Worm (Caenorhabditis elegans): ENCODE data around the gene F42E8.1.
A peak's percentile ranks its signal among the peaks of the same experiment; 100 is the strongest.

The F42E8.1 gene

DNA sequence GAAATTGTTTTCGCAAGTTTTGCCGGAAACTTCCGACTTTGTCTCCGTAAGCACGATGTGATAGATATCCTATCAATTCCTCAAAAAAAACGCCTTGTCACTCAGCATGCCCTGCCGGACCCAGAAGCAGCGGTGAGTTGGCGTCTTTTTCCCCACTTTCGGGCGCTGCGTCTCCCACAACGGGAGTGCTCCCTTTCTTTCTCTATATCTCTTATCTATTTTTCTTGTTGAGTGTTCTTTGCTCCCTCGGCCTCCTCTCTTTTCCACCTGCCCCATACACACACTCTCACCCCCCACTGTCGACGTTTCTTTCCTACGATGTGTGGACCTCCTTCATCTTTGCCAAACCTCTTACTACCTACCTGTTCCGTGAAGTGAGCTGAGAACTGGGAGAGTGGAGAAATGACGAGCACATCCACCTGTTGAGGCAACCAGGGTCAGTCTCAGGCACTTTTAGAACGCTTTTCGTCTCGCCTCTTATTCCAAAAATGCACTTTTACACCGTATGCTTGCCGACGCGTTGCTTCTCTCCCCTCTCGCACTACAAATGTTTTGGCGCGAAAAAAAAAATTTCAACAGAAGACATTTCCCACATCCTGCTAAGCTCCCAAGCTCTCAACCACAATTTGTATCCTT, 24.1 kb downstream of the F42E8.1 start (continued):
- TF ChIP-seq mep-1 (tag; optimal IDR thresholded peaks at IDR 0.05) (peak; percentile 89), hlh-11 (tag; optimal IDR thresholded peaks at IDR 0.05) (peak; percentile 87), tra-1 (GFP tag; IDR thresholded peaks at IDR 0.05) (peak; percentile 73), nhr-11 (tag; optimal IDR thresholded peaks at IDR 0.05) (peak; percentile 81), mdl-1 (tag; optimal IDR thresholded peaks at IDR 0.05) (peak; percentile 7 to 59), aly-2 (tag; optimal IDR thresholded peaks at IDR 0.05) (no peak), F37D6.2 (tag; optimal IDR thresholded peaks at IDR 0.05) (peak; percentile 20), Y75B8A.6 (GFP tag; IDR thresholded peaks at IDR 0.05) (no peak), snpc-1.2 (GFP tag; IDR thresholded peaks at IDR 0.05) (peak; percentile 40; the same call in 1 of the 2 replicates), ama-1 (optimal IDR thresholded peaks at IDR 0.05) (peak; percentile 40), nhr-6 (tag; optimal IDR thresholded peaks at IDR 0.05) (peak; percentile 85), dve-1 (tag; optimal IDR thresholded peaks at IDR 0.05; ENCODE audit: insufficient read depth) (peak; percentile 45), saeg-2 (GFP tag; IDR thresholded peaks at IDR 0.05) (peak; percentile 85), nhr-25 (tag; optimal IDR thresholded peaks at IDR 0.05; ENCODE audit: borderline replicate concordance, insufficient read depth) (peak; percentile 47), nhr-77 (tag; optimal IDR thresholded peaks at IDR 0.05) (peak; percentile 59), gei-8 (GFP tag; optimal IDR thresholded peaks at IDR 0.05) (no peak)

ce11 chrV:13088485-13088884, 26.5 kb downstream of the F42E8.1 start:
- TF ChIP-seq ctbp-1 (GFP tag; IDR thresholded peaks at IDR 0.05) = peak; percentile 26; the same call in 1 of the 2 replicates
- no peak for TF ChIP-seq spr-3 (GFP tag; optimal IDR thresholded peaks at IDR 0.05)
- peak; percentile 19 for TF ChIP-seq lin-38 (GFP tag; IDR thresholded peaks at IDR 0.05)
- TF ChIP-seq daf-16 (GFP tag; optimal IDR thresholded peaks at IDR 0.05) = peak in 1 of 2 experiments; percentile 56
- no peak for TF ChIP-seq daf-16 (tag; optimal IDR thresholded peaks at IDR 0.05)
- TF ChIP-seq Y5F2A.4 (GFP tag; optimal IDR thresholded peaks at IDR 0.05) = no peak
- no peak for TF ChIP-seq dve-1 (tag; optimal IDR thresholded peaks at IDR 0.05; ENCODE audit: insufficient read depth)

- TF ChIP-seq ZK546.5 (tag; optimal IDR thresholded peaks at IDR 0.05) (no peak), lin-13 (GFP tag; optimal IDR thresholded peaks at IDR 0.05) (no peak), madf-9 (GFP tag; conservative IDR thresholded peaks at IDR 0.05) (no peak), aha-1 (tag) (peak; percentile 90), dpl-1 (GFP tag; optimal IDR thresholded peaks at IDR 0.05) (no peak), jun-1 (tag; optimal IDR thresholded peaks at IDR 0.05) (no peak), ZK337.2 (GFP tag; IDR thresholded peaks at IDR 0.05) (0 out of 2 replicates have a peak, but pooled peaks have one; percentile 42), ctbp-1 (GFP tag; IDR thresholded peaks at IDR 0.05) (0 out of 2 replicates have a peak, but pooled peaks have one; percentile 7), daf-12 (tag; optimal IDR thresholded peaks at IDR 0.05) (no peak), F10B5.3 (tag; optimal IDR thresholded peaks at IDR 0.05) (no peak), hif-1 (tag; optimal IDR thresholded peaks at IDR 0.05) (no peak), tra-1 (GFP tag; IDR thresholded peaks at IDR 0.05) (0 out of 2 replicates have a peak, but pooled peaks have one; percentile 46), lin-38 (GFP tag; IDR thresholded peaks at IDR 0.05) (peak; percentile 31; the same call in 1 of the 2 replicates), hmg-1.1 (GFP tag; IDR thresholded peaks at IDR 0.05) (no peak), attf-4 (tag; optimal IDR thresholded peaks at IDR 0.05) (no peak), php-3 (GFP tag; IDR thresholded peaks at IDR 0.05) (no peak), nhr-6 (tag; optimal IDR thresholded peaks at IDR 0.05) (no peak), mep-1 (tag; optimal IDR thresholded peaks at IDR 0.05) (peak; percentile 4), daf-16 (GFP tag; optimal IDR thresholded peaks at IDR 0.05) (no peak), daf-16 (tag; optimal IDR thresholded peaks at IDR 0.05) (peak; percentile 14), skn-1 (tag; optimal IDR thresholded peaks at IDR 0.05) (no peak), nhr-102 (tag; optimal IDR thresholded peaks at IDR 0.05) (peak; percentile 25), Y48G9A.11 (GFP tag; IDR thresholded peaks at IDR 0.05) (0 out of 2 replicates have a peak, but pooled peaks have one; percentile 18), ama-1 (optimal IDR thresholded peaks at IDR 0.05) (peak; percentile 36), spr-3 (GFP tag; optimal IDR thresholded peaks at IDR 0.05) (peak; percentile 47), nhr-10 (tag; optimal IDR thresholded peaks at IDR 0.05) (peak; percentile 9), sdz-12 (GFP tag; optimal IDR thresholded peaks at IDR 0.05) (no peak), daf-19 (GFP tag; conservative IDR thresholded peaks at IDR 0.05) (no peak), aly-2 (tag; optimal IDR thresholded peaks at IDR 0.05) (no peak), lin-39 (tag; optimal IDR thresholded peaks at IDR 0.05) (no peak), T20F7.1 (GFP tag; optimal IDR thresholded peaks at IDR 0.05) (peak; percentile 1), nhr-111 (GFP tag; optimal IDR thresholded peaks at IDR 0.05) (peak; percentile 24), nhr-25 (tag; optimal IDR thresholded peaks at IDR 0.05; ENCODE audit: borderline replicate concordance, insufficient read depth) (no peak)
Measured at ce11 chrV:13090130-13090770, 28.3 kb downstream of the F42E8.1 start, which contains the start of gene C34B4.4. C34B4.4 (plus strand) TSS chrV:13090405.

Measured in whole organism, L4 larva.